Worm (Caenorhabditis elegans) whole organism, L3 larva: ENCODE data around the gene phy-4.

Experiments
- ZK546.5 ChIP-seq: sonication (generic microtip); optimal IDR thresholded peaks from 2 replicates; lab custom pipeline; 2017; ENCODE audit warnings: missing biosample characterization, missing genetic modification characterization
- aly-2 ChIP-seq: fragments of 150-350 bp; optimal IDR thresholded peaks from 2 replicates; lab custom pipeline; 2014; ENCODE audit warnings: missing biosample characterization, missing genetic modification characterization
- ama-1 ChIP-seq: fragments of 150-350 bp; optimal IDR thresholded peaks from 2 replicates; lab custom pipeline; 2018
- ceh-16 ChIP-seq: sonication (generic microtip); optimal IDR thresholded peaks from 2 replicates; lab custom pipeline; 2017; ENCODE audit warnings: missing biosample characterization, missing genetic modification characterization
- ceh-28 ChIP-seq: fragments of 150-350 bp; optimal IDR thresholded peaks from 2 replicates; lab custom pipeline; 2014; ENCODE audit warnings: missing biosample characterization, missing genetic modification reagents, missing genetic modification characterization
- ceh-82 ChIP-seq: fragments of 150-350 bp; optimal IDR thresholded peaks from 2 replicates; lab custom pipeline; 2014; ENCODE audit warnings: missing biosample characterization, missing genetic modification characterization
- ceh-9 ChIP-seq: sonication (generic microtip); optimal IDR thresholded peaks from 2 replicates; lab custom pipeline; 2018; ENCODE audit warnings: missing biosample characterization, missing genetic modification characterization
- daf-12 ChIP-seq: fragments of 150-350 bp; optimal IDR thresholded peaks from 2 replicates; lab custom pipeline; 2014; ENCODE audit warnings: missing biosample characterization, missing genetic modification reagents, missing genetic modification characterization
- egl-27 ChIP-seq: sonication (generic microtip); optimal IDR thresholded peaks from 4 replicates; lab custom pipeline; 2017; ENCODE audit warnings: missing biosample characterization, missing genetic modification reagents, missing genetic modification characterization
- egl-5 ChIP-seq: fragments of 150-350 bp; optimal IDR thresholded peaks from 2 replicates; lab custom pipeline; 2017; ENCODE audit warnings: missing biosample characterization, missing genetic modification reagents, missing genetic modification characterization, inconsistent platforms
- elt-1 ChIP-seq: fragments of 150-350 bp; optimal IDR thresholded peaks from 2 replicates; lab custom pipeline; 2014; ENCODE audit warnings: missing biosample characterization, missing genetic modification characterization
- elt-3 ChIP-seq, 3 experiments: fragments of 150-350 bp in 1 of 3; sonication (generic microtip) in 2 of 3; optimal IDR thresholded peaks; 2 replicates in 2 of 3; 4 replicates in 1 of 3; lab custom pipeline; 2014 to 2017; ENCODE audit warnings: missing biosample characterization in 3 of 3, missing genetic modification characterization in 3 of 3
- eor-1 ChIP-seq, 2 experiments: fragments of 150-350 bp; optimal IDR thresholded peaks; 2 replicates each; lab custom pipeline; 2014 to 2018; ENCODE audit warnings: missing biosample characterization in 2 of 2, missing genetic modification characterization in 2 of 2
- fkh-10 ChIP-seq: sonication (generic microtip); optimal IDR thresholded peaks from 2 replicates; lab custom pipeline; 2017; ENCODE audit warnings: missing biosample characterization, missing genetic modification reagents, missing genetic modification characterization
- fkh-2 ChIP-seq: fragments of 150-350 bp; optimal IDR thresholded peaks from 2 replicates; lab custom pipeline; 2014; ENCODE audit warnings: missing biosample characterization, missing genetic modification reagents, missing genetic modification characterization
- hmg-11 ChIP-seq: sonication (generic microtip); optimal IDR thresholded peaks from 2 replicates; lab custom pipeline; 2016; ENCODE audit warnings: missing genetic modification characterization, missing compliant biosample characterization
- jun-1 ChIP-seq: fragments of 150-350 bp; optimal IDR thresholded peaks from 2 replicates; lab custom pipeline; 2014; ENCODE audit warnings: missing biosample characterization, missing genetic modification reagents, missing genetic modification characterization
- lin-15B ChIP-seq: fragments of 150-350 bp; optimal IDR thresholded peaks from 2 replicates; lab custom pipeline; 2014; ENCODE audit warnings: missing biosample characterization, missing genetic modification characterization
- lin-39 ChIP-seq: fragments of 150-350 bp; optimal IDR thresholded peaks from 2 replicates; lab custom pipeline; 2018; ENCODE audit warnings: missing biosample characterization, missing genetic modification reagents, missing genetic modification characterization
- mdl-1 ChIP-seq: fragments of 150-350 bp; optimal IDR thresholded peaks from 2 replicates; lab custom pipeline; 2014; ENCODE audit warnings: missing biosample characterization, missing genetic modification characterization
- mml-1 ChIP-seq: fragments of 150-350 bp; sonication (generic microtip); optimal IDR thresholded peaks from 3 replicates; lab custom pipeline; 2014; ENCODE audit warnings: missing biosample characterization, missing genetic modification characterization
- nhr-11 ChIP-seq: fragments of 150-350 bp; optimal IDR thresholded peaks from 2 replicates; lab custom pipeline; 2014; ENCODE audit warnings: missing biosample characterization, missing genetic modification characterization
- nhr-12 ChIP-seq: fragments of 150-350 bp; optimal IDR thresholded peaks from 2 replicates; lab custom pipeline; 2014; ENCODE audit warnings: missing biosample characterization, missing genetic modification characterization
- nhr-237 ChIP-seq: fragments of 150-350 bp; optimal IDR thresholded peaks from 2 replicates; lab custom pipeline; 2014; ENCODE audit warnings: missing biosample characterization, missing genetic modification characterization
- nhr-25 ChIP-seq: sonication (generic microtip); optimal IDR thresholded peaks from 2 replicates; lab custom pipeline; 2017; ENCODE audit warnings: missing biosample characterization, missing genetic modification characterization
- nhr-43 ChIP-seq: sonication (generic microtip); optimal IDR thresholded peaks from 2 replicates; lab custom pipeline; 2016; ENCODE audit warnings: mild to moderate bottlenecking, missing genetic modification characterization, missing compliant biosample characterization; ENCODE audit not compliant: poor library complexity, severe bottlenecking
- nhr-67 ChIP-seq: fragments of 150-350 bp; optimal IDR thresholded peaks from 2 replicates; lab custom pipeline; 2014; ENCODE audit warnings: missing biosample characterization, missing genetic modification characterization
- nhr-76 ChIP-seq: fragments of 150-350 bp; sonication (generic microtip); optimal IDR thresholded peaks from 5 replicates; lab custom pipeline; 2014; ENCODE audit warnings: missing biosample characterization, missing genetic modification characterization
- nhr-77 ChIP-seq: fragments of 150-350 bp; optimal IDR thresholded peaks from 2 replicates; lab custom pipeline; 2014; ENCODE audit warnings: missing biosample characterization, missing genetic modification characterization
- sea-2 ChIP-seq: fragments of 150-350 bp; sonication (generic microtip); optimal IDR thresholded peaks from 4 replicates; lab custom pipeline; 2014; ENCODE audit warnings: missing biosample characterization, missing genetic modification reagents, missing genetic modification characterization
- snpc-4 ChIP-seq: fragments of 150-350 bp; optimal IDR thresholded peaks from 2 replicates; lab custom pipeline; 2014; ENCODE audit warnings: missing biosample characterization, missing genetic modification characterization
- tbx-2 ChIP-seq: sonication (generic microtip); optimal IDR thresholded peaks from 2 replicates; lab custom pipeline; 2016; ENCODE audit warnings: mild to moderate bottlenecking, missing genetic modification characterization, missing compliant biosample characterization
- unc-39 ChIP-seq: sonication (generic microtip); optimal IDR thresholded peaks from 4 replicates; lab custom pipeline; 2017; ENCODE audit warnings: missing biosample characterization, missing genetic modification characterization
- unc-62 ChIP-seq: fragments of 150-350 bp; sonication (generic microtip); optimal IDR thresholded peaks from 4 replicates; lab custom pipeline; 2014; ENCODE audit warnings: missing biosample characterization, missing genetic modification reagents, missing genetic modification characterization
- zag-1 ChIP-seq: fragments of 150-350 bp; optimal IDR thresholded peaks from 2 replicates; lab custom pipeline; 2014; ENCODE audit warnings: missing biosample characterization, missing genetic modification characterization
- ztf-11 ChIP-seq: fragments of 150-350 bp; optimal IDR thresholded peaks from 2 replicates; lab custom pipeline; 2014; ENCODE audit warnings: missing biosample characterization, missing genetic modification characterization

Gene phy-4

DNA sequence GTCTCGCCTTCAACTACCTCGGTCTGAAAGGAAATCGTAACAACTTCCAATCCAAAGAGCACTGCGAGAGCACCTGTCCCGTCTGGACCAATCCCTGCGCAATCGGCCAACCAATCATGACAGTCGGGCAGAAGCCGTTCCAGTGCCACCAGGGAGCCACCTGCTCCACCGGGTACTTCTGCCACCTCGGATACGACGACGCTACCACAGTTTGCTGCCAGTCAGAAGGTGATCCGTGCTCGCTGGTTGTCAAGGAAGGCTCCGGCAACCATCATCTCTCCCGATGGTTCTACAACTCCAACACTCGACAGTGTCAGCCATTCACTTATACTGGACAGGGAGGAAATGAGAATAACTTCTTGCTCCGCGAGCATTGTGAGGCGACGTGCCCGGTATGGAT, 4.4 kb downstream of the phy-4 start:
- TF ChIP-seq elt-3 (tag; optimal IDR thresholded peaks at IDR 0.05; lab: Kevin White, UChicago) (no peak), ama-1 (no peak), nhr-76 (tag; lab: Kevin White, UChicago) (no peak), elt-1 (no peak), mml-1 (no peak), nhr-77 (tag; lab: Kevin White, UChicago) (no peak), zag-1 (no peak), unc-39 (tag; lab: Kevin White, UChicago) (no peak), nhr-11 (tag; lab: Kevin White, UChicago) (no peak), hmg-11 (no peak), mdl-1 (tag; lab: Kevin White, UChicago) (no peak), ceh-9 (tag; lab: Kevin White, UChicago) (no peak)

DNA sequence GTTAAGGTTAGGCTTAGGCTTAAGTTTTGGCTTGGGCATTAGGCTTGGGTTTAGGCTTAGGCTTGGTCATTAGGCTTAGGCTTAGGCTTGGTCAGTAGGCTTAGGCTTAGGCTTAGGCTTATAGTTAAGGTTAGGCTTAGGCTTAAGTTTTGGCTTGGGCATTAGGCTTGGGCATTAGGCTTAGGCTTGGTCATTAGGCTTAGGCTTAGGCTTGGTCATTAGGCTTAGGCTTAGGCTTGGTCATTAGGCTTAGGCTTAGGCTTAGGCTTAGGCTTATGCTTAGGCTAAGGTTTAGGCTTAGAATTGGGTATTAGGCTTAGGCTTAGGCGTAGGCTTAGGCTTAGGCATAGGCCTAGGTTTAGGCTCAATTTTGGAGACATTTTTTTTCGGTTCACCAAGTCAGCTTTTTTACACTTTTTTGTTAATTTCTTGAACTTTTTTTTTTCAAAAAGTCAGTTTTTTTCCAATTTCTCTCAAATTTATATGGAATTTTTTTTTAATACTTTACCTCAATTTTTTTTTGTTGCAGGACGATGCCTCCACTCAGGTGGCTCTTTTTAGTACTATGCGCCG, 10.8 kb downstream of the phy-4 start, which contains the start of gene Y43F8B.3:
TSS of gene Y43F8B.3 (plus strand) at position 523 of the 573 bp plus-strand sequence.
- no peak for TF ChIP-seq nhr-77 (tag; lab: Kevin White, UChicago)
- no peak for TF ChIP-seq ceh-28

DNA sequence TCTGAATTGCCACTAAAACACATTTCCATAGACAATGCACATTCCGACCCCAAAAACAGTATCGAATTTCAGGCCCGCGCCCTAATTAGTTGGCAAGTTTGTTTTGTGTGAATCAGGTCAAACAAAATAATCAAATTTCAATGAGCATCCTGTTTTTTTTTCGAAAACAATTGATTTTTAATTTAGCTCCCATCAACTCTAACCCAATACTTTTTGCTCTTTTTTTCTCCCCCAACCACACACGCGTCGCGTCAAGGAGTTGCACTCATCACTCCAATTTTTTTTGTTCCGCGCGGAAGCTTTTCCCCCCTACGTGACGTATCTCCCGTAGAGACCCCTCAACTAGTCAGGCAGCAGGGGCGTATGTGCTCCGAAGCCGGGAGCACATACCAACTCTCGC, 12.1 kb downstream of the phy-4 start:
- TF ChIP-seq daf-12 (tag; lab: Kevin White, UChicago) (no peak), ceh-16 (tag; lab: Kevin White, UChicago) (no peak), nhr-67 (no peak), elt-1 (no peak), ceh-82 (tag; lab: Kevin White, UChicago) (no peak)

DNA sequence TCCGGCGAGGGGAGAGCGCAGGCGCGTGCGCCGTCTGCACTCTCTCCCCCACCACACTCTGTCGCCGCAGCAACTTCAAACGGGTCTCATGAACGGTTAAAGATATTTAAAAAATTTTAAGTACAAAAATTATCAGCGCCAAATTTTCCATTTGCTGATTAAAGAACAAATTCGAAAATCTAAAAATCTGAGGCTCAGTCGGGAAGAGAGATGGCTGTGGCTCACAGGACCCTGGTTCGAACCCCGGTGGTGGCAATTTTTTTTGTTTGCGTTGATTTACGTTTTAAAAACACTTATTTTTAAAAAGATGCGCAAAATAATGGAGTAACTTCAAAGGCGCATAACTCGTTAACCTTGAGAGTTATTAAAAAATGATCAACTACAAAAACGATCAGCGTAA, 16.4 kb downstream of the phy-4 start:
- TF ChIP-seq nhr-25 (tag; lab: Kevin White, UChicago) = no peak
- no peak for TF ChIP-seq lin-15B
- TF ChIP-seq unc-62 (GFP tag; lab: Kevin White, UChicago) = no peak
- TF ChIP-seq ceh-28 = no peak
- no peak for TF ChIP-seq ceh-9 (tag; lab: Kevin White, UChicago)
- TF ChIP-seq nhr-12 (tag; lab: Kevin White, UChicago) = no peak
- no peak for TF ChIP-seq egl-27
- TF ChIP-seq fkh-2 (tag; lab: Kevin White, UChicago) = no peak
- TF ChIP-seq jun-1 (tag; lab: Kevin White, UChicago) = no peak
- TF ChIP-seq fkh-10 (GFP tag; lab: Kevin White, UChicago) = no peak
- no peak for TF ChIP-seq aly-2 (tag; lab: Kevin White, UChicago)
- no peak for TF ChIP-seq eor-1 (tag; optimal IDR thresholded peaks at IDR 0.05; lab: Kevin White, UChicago)
- TF ChIP-seq unc-39 (tag; lab: Kevin White, UChicago) = no peak
- no peak for TF ChIP-seq lin-39
- no peak for TF ChIP-seq nhr-43 (tag; lab: Kevin White, UChicago)
- no peak for TF ChIP-seq elt-1
- TF ChIP-seq ztf-11 (tag; lab: Kevin White, UChicago) = no peak
- no peak for TF ChIP-seq tbx-2 (tag; lab: Kevin White, UChicago)

DNA sequence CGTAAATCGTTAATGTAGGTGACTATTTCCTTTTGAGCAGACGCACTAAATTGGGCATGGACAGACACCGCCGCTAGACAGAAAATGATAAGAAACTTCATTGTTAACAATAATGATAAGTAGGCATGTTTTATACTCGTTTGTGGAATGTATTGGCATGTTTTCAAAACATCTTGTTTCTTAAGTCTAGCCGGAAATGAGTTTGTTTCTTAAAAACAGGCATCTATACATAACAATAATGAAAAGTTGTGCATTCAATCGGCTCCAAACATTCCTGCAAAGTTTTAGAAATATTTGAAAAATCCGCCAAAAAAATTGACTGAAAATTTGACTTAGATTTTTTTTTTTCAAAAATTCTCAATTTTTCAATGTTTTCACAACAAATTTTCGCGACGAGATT, 17.9 kb downstream of the phy-4 start, which contains the start of gene scl-21:
TSS of gene scl-21 (minus strand) at position 101 of the 400 bp plus-strand sequence.
- no peak for TF ChIP-seq nhr-76 (tag; lab: Kevin White, UChicago)
- TF ChIP-seq nhr-237 (tag; lab: Kevin White, UChicago) = no peak

DNA sequence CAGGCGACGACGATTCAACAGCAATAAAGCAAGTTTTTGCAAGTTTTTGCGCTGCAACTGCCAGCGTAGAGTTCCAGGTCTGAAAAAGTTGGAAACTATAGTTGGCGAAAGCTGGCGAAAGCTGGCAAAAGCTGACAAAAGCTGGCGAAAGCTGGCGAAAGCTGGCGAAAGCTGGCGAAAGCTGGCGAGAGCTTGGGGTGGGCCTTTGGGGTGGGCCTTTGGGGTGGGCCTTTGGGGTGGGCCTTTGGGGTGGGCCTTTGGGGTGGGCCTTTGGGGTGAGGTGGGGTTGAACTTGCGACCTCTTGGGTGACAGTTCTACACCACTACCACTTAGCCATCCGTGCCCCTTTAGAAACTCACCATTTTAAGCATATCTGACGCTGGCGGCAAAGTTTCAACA, 18.3 kb downstream of the phy-4 start:
- TF ChIP-seq sea-2 (GFP tag; lab: Kevin White, UChicago) = no peak
- no peak for TF ChIP-seq mml-1
- no peak for TF ChIP-seq fkh-2 (tag; lab: Kevin White, UChicago)
- no peak for TF ChIP-seq egl-5 (tag; lab: Kevin White, UChicago)
- no peak for TF ChIP-seq ZK546.5 (tag; lab: Kevin White, UChicago)
- no peak for TF ChIP-seq ama-1
- no peak for TF ChIP-seq nhr-25 (tag; lab: Kevin White, UChicago)
- TF ChIP-seq unc-39 (tag; lab: Kevin White, UChicago) = no peak
- no peak for TF ChIP-seq nhr-237 (tag; lab: Kevin White, UChicago)
- no peak for TF ChIP-seq ceh-28
- TF ChIP-seq egl-27 = no peak
- no peak for TF ChIP-seq aly-2 (tag; lab: Kevin White, UChicago)
- TF ChIP-seq snpc-4 = no peak
